Worm (Caenorhabditis elegans): Measurements from ENCODE around the gene fbxa-141.

The fbxa-141 gene

ce11 chrX:14557936-14558554, 45.3 kb upstream of the fbxa-141 start, which contains the start of gene nhr-3 (continued):
- no peak for TF ChIP-seq unc-39 (tag; optimal IDR thresholded peaks at IDR 0.05)
- TF ChIP-seq skn-1 (tag; optimal IDR thresholded peaks at IDR 0.05) = no peak
- no peak for TF ChIP-seq nhr-10 (tag; optimal IDR thresholded peaks at IDR 0.05)
- TF ChIP-seq nhr-129 (tag; optimal IDR thresholded peaks at IDR 0.05) = peak; percentile 2
- TF ChIP-seq ceh-16 (tag; optimal IDR thresholded peaks at IDR 0.05) = no peak
- TF ChIP-seq lsy-2 (tag; optimal IDR thresholded peaks at IDR 0.05) = no peak
- TF ChIP-seq egl-27 (tag; optimal IDR thresholded peaks at IDR 0.05) = no peak

ce11 chrX:14557352-14557935, 44.7 kb upstream of the fbxa-141 start:
- TF ChIP-seq alr-1 (tag; optimal IDR thresholded peaks at IDR 0.05) (no peak), mab-5 (tag; optimal IDR thresholded peaks at IDR 0.05) (no peak), ceh-82 (tag; optimal IDR thresholded peaks at IDR 0.05) (no peak), dmd-4 (tag; optimal IDR thresholded peaks at IDR 0.05) (no peak), F13H6.1 (tag; optimal IDR thresholded peaks at IDR 0.05) (peak; percentile 66), sma-9 (GFP tag; optimal IDR thresholded peaks at IDR 0.05) (peak; percentile 97), sma-9 (tag; optimal IDR thresholded peaks at IDR 0.05) (no peak), lin-11 (tag; optimal IDR thresholded peaks at IDR 0.05) (no peak), nhr-21 (tag; optimal IDR thresholded peaks at IDR 0.05) (no peak), unc-55 (GFP tag; optimal IDR thresholded peaks at IDR 0.05) (peak; percentile 28), peb-1 (tag; optimal IDR thresholded peaks at IDR 0.05) (no peak), nhr-6 (tag; optimal IDR thresholded peaks at IDR 0.05) (no peak), Y55F3AM.14 (GFP tag; optimal IDR thresholded peaks at IDR 0.05) (peak; percentile 13), skn-1 (tag; optimal IDR thresholded peaks at IDR 0.05) (no peak), crh-2 (tag; optimal IDR thresholded peaks at IDR 0.05) (no peak), fos-1 (tag; optimal IDR thresholded peaks at IDR 0.05) (no peak), unc-62 (GFP tag; optimal IDR thresholded peaks at IDR 0.05) (no peak), nhr-23 (tag; optimal IDR thresholded peaks at IDR 0.05) (no peak), lin-13 (GFP tag; optimal IDR thresholded peaks at IDR 0.05) (peak; percentile 47), blmp-1 (tag; optimal IDR thresholded peaks at IDR 0.05; ENCODE audit: insufficient read depth) (no peak), ZK546.5 (tag; optimal IDR thresholded peaks at IDR 0.05) (no peak), lsy-2 (tag; optimal IDR thresholded peaks at IDR 0.05) (peak; percentile 20 to 44), elt-1 (tag; optimal IDR thresholded peaks at IDR 0.05) (no peak), ama-1 (optimal IDR thresholded peaks at IDR 0.05) (no peak), gmeb-1 (tag; optimal IDR thresholded peaks at IDR 0.05) (no peak), ceh-16 (tag; optimal IDR thresholded peaks at IDR 0.05) (no peak), R02D3.7 (tag; optimal IDR thresholded peaks at IDR 0.05) (no peak), mbf-1 (tag; optimal IDR thresholded peaks at IDR 0.05) (no peak), nhr-77 (tag; optimal IDR thresholded peaks at IDR 0.05) (no peak), ztf-4 (tag; optimal IDR thresholded peaks at IDR 0.05) (no peak), nhr-10 (tag; optimal IDR thresholded peaks at IDR 0.05) (no peak), zag-1 (tag; optimal IDR thresholded peaks at IDR 0.05) (peak; percentile 70), ztf-1 (GFP tag; conservative IDR thresholded peaks at IDR 0.05) (no peak), nhr-237 (tag; optimal IDR thresholded peaks at IDR 0.05) (no peak), mdl-1 (tag; optimal IDR thresholded peaks at IDR 0.05) (peak; percentile 28 to 52), snpc-4 (tag; optimal IDR thresholded peaks at IDR 0.05) (peak; percentile 28), nhr-129 (tag; optimal IDR thresholded peaks at IDR 0.05) (peak; percentile 77), egl-27 (tag; optimal IDR thresholded peaks at IDR 0.05) (no peak), sem-4 (tag; optimal IDR thresholded peaks at IDR 0.05) (peak; percentile 52), C34F6.9 (tag; optimal IDR thresholded peaks at IDR 0.05) (peak; percentile 42), unc-39 (tag; optimal IDR thresholded peaks at IDR 0.05) (no peak), sma-3 (GFP tag; optimal IDR thresholded peaks at IDR 0.05) (no peak), ztf-11 (tag; optimal IDR thresholded peaks at IDR 0.05) (no peak), nhr-12 (tag; optimal IDR thresholded peaks at IDR 0.05) (no peak), lin-39 (tag; optimal IDR thresholded peaks at IDR 0.05) (no peak)

Measured in whole organism, L2 larva.